Worm (Caenorhabditis elegans): ENCODE measurements around the gene K08D9.2.

Gene K08D9.2

DNA sequence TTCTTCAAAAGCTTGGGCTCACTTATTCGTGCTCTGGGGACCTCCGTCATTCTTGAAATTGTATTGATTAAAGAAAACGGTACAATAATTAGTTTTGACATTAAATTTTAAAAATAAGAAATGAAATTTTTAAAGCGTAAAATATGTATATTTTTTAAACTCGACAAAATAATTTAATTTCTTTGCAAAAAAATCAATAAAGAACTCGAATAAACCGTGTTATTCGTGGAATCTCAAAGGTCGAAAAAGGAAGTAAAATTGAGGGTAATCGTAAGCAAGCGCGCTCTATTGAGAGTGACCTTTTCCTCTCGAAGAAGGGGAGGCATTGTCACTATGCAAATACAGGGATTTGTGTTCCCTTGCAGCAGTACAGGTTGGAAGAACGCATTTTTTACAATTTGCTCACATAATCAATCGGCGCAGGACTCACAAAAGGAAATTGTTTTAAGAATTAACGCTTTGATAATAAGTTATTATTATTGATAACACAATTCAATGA, 32.5 kb upstream of the K08D9.2 start, which contains the start of gene Y73C8B.2 (continued):
- TF ChIP-seq duxl-1 (tag; optimal IDR thresholded peaks at IDR 0.05; ENCODE audit: poor library complexity): no peak
- TF ChIP-seq nhr-28 (tag; optimal IDR thresholded peaks at IDR 0.05): peak; percentile 38
- TF ChIP-seq ceh-82 (tag; optimal IDR thresholded peaks at IDR 0.05): no peak
- no peak for TF ChIP-seq ZK337.2 (GFP tag; IDR thresholded peaks at IDR 0.05)
- no peak for TF ChIP-seq skn-1 (tag; optimal IDR thresholded peaks at IDR 0.05)
- no peak for TF ChIP-seq zfp-3 (GFP tag; conservative IDR thresholded peaks at IDR 0.05)
- TF ChIP-seq T26A8.4 (GFP tag; IDR thresholded peaks at IDR 0.05): no peak
- no peak for TF ChIP-seq nhr-111 (GFP tag; optimal IDR thresholded peaks at IDR 0.05)
- peak in 1 of 2 experiments; percentile 58 for TF ChIP-seq lsy-2 (tag; optimal IDR thresholded peaks at IDR 0.05)
- no peak for TF ChIP-seq lim-7 (GFP tag; IDR thresholded peaks at IDR 0.05)
- no peak for TF ChIP-seq snpc-4 (tag; optimal IDR thresholded peaks at IDR 0.05)

DNA sequence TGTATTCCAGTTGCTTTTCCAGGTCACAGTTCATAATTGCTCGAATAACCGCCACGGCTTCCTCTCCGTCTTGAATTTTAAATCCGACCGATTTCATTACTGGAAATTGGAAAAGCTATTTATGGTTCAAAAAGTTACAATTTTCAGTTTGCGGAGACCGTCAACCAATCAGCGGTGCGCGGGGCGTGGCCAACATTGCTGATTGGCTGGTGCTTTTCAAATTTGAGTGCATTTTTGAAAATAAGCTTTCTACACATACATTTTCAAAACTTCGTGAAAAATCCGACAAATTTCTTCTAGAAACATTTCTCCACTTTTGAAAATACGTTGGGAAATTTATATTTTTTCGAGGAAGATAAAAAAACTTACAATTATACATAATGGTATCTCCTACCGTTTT, 31.7 kb upstream of the K08D9.2 start:
- TF ChIP-seq nhr-48 (tag; optimal IDR thresholded peaks at IDR 0.05) (no peak), zip-2 (tag; optimal IDR thresholded peaks at IDR 0.05) (no peak), mdt-29 (GFP tag; IDR thresholded peaks at IDR 0.05) (no peak), nhr-111 (GFP tag; optimal IDR thresholded peaks at IDR 0.05) (no peak), D1046.2 (GFP tag; IDR thresholded peaks at IDR 0.05) (no peak), vab-7 (GFP tag; IDR thresholded peaks at IDR 0.05) (no peak), hif-1 (tag; optimal IDR thresholded peaks at IDR 0.05) (no peak), nhr-76 (tag; optimal IDR thresholded peaks at IDR 0.05) (no peak), mxl-3 (GFP tag; optimal IDR thresholded peaks at IDR 0.05) (no peak), hlh-30 (tag; optimal IDR thresholded peaks at IDR 0.05; ENCODE audit: insufficient read depth) (no peak), T26A8.4 (GFP tag; IDR thresholded peaks at IDR 0.05) (no peak), nhr-77 (tag; optimal IDR thresholded peaks at IDR 0.05) (no peak), ceh-20 (GFP tag; IDR thresholded peaks at IDR 0.05) (no peak), mep-1 (tag; optimal IDR thresholded peaks at IDR 0.05) (no peak), nhr-41 (GFP tag; IDR thresholded peaks at IDR 0.05) (no peak), daf-16 (GFP tag; optimal IDR thresholded peaks at IDR 0.05) (no peak), daf-16 (tag; optimal IDR thresholded peaks at IDR 0.05) (no peak), snpc-1.2 (GFP tag; IDR thresholded peaks at IDR 0.05) (no peak), daf-8 (GFP tag; IDR thresholded peaks at IDR 0.05) (no peak), cey-2 (tag; optimal IDR thresholded peaks at IDR 0.05; ENCODE audit: borderline replicate concordance, insufficient read depth) (no peak), rbr-2 (tag; optimal IDR thresholded peaks at IDR 0.05) (no peak)

DNA sequence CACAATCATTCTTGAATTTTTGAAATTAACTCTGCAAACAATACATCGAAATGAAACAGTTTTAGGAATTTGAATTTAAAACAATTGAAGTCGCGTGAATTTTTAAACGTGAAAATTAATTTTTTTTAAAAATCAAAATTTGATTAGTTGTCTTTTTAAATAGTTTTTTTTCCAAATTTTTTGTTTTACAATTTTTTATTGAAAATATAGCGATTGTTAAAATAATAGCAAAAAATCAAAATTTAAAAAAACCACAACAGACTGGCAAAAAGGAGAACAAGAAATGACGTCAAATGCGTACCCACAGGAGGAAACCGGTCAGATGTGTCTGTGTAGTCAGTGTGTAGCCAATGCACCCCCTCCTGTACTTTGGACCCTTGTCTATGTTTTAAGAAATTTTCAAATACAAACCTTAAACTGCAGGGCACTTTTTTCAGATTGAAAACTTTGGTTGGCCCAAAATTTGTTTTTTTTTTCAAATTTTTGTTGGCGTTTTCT, 30.6 kb upstream of the K08D9.2 start, which contains the start of the genes Y73C8B.1 and Y73C8B.5:
TSS of gene Y73C8B.1 (minus strand) at position 51 of the 498 bp plus-strand sequence.
TSS of gene Y73C8B.5 (plus strand) at position 437 of the 498 bp plus-strand sequence.
- TF ChIP-seq nhr-11 (tag; optimal IDR thresholded peaks at IDR 0.05): peak; percentile 94
- TF ChIP-seq lin-13 (GFP tag; optimal IDR thresholded peaks at IDR 0.05): no peak
- no peak for TF ChIP-seq madf-5 (GFP tag; IDR thresholded peaks at IDR 0.05)
- TF ChIP-seq nhr-48 (tag; optimal IDR thresholded peaks at IDR 0.05): peak; percentile 88
- TF ChIP-seq dve-1 (tag; optimal IDR thresholded peaks at IDR 0.05; ENCODE audit: insufficient read depth): peak; percentile 35
- peak; percentile 3 for TF ChIP-seq hlh-30 (tag; optimal IDR thresholded peaks at IDR 0.05; ENCODE audit: insufficient read depth)
- TF ChIP-seq hlh-11 (tag; optimal IDR thresholded peaks at IDR 0.05): peak; percentile 11
- TF ChIP-seq egl-43 (GFP tag; IDR thresholded peaks at IDR 0.05): no peak
- TF ChIP-seq zip-2 (tag; optimal IDR thresholded peaks at IDR 0.05): no peak
- no peak for TF ChIP-seq spr-1 (tag; optimal IDR thresholded peaks at IDR 0.05)
- TF ChIP-seq mep-1 (tag; optimal IDR thresholded peaks at IDR 0.05): peak; percentile 20
- TF ChIP-seq nhr-237 (tag; optimal IDR thresholded peaks at IDR 0.05): no peak
- TF ChIP-seq T26A8.4 (GFP tag; IDR thresholded peaks at IDR 0.05): no peak
- TF ChIP-seq lin-38 (GFP tag; IDR thresholded peaks at IDR 0.05): peak; percentile 31; the same call in 1 of the 2 replicates
- TF ChIP-seq dpl-1 (GFP tag; optimal IDR thresholded peaks at IDR 0.05): no peak
- TF ChIP-seq unc-39 (tag; optimal IDR thresholded peaks at IDR 0.05): no peak
- TF ChIP-seq nhr-28 (tag; optimal IDR thresholded peaks at IDR 0.05): peak; percentile 90
- no peak for TF ChIP-seq ztf-11 (tag; optimal IDR thresholded peaks at IDR 0.05)
- peak in 1 of 2 experiments; percentile 11 for TF ChIP-seq lsy-2 (tag; optimal IDR thresholded peaks at IDR 0.05)

All from whole organism, L4 larva.